Fruit fly (Drosophila melanogaster) whole organism, embryonic: ENCODE results near the gene CG5273.

ENCODE experiments used
- ATbp ChIP-seq: fragments of 200-800 bp; sonication (Bioruptor generic); optimal IDR thresholded peaks from 2 replicates; lab custom pipeline; 2017; ENCODE audit warnings: missing biosample characterization, mild to moderate bottlenecking, missing genetic modification characterization, missing genetic modification reagents
- Ada2b ChIP-seq: fragments of 200-800 bp; sonication (Bioruptor generic); IDR thresholded peaks from 2 replicates; pipeline ENCODE4 v1.3.6; 2022; ENCODE audit warnings: missing biosample characterization, missing genetic modification characterization
- Adf1 ChIP-seq: fragments of 200-800 bp; sonication (Bioruptor generic); IDR thresholded peaks from 2 replicates; pipeline ENCODE4 v1.3.6; 2022; ENCODE audit warnings: missing biosample characterization, missing genetic modification characterization
- B-H2 ChIP-seq: fragments of 200-800 bp; sonication (Bioruptor generic); optimal IDR thresholded peaks from 2 replicates; lab custom pipeline; 2018; ENCODE audit warnings: missing biosample characterization, mild to moderate bottlenecking, missing genetic modification characterization
- C15 ChIP-seq: fragments of 200-800 bp; sonication (Bioruptor generic); IDR thresholded peaks from 3 replicates; pipeline ENCODE4 v1.3.6; 2022; ENCODE audit warnings: missing biosample characterization, missing genetic modification characterization
- CG10654 ChIP-seq: fragments of 200-800 bp; sonication (Bioruptor generic); optimal IDR thresholded peaks from 2 replicates; lab custom pipeline; 2016; ENCODE audit warnings: missing biosample characterization, missing genetic modification characterization
- CG11093 ChIP-seq: fragments of 200-800 bp; sonication (Bioruptor generic); IDR thresholded peaks from 3 replicates; pipeline ENCODE4 v1.3.6; 2022; ENCODE audit warnings: missing biosample characterization, missing genetic modification characterization
- CG11247 ChIP-seq: fragments of 200-800 bp; sonication (Bioruptor generic); IDR thresholded peaks from 2 replicates; pipeline ENCODE4 v1.3.6; 2022; ENCODE audit warnings: missing biosample characterization, missing genetic modification characterization
- CG12236 ChIP-seq: fragments of 200-800 bp; sonication (Bioruptor generic); optimal IDR thresholded peaks from 2 replicates; lab custom pipeline; 2016; ENCODE audit warnings: missing biosample characterization, missing genetic modification characterization
- CG1233 ChIP-seq: fragments of 200-800 bp; sonication (Bioruptor generic); optimal IDR thresholded peaks from 4 replicates; lab custom pipeline; 2018; ENCODE audit warnings: missing biosample characterization, mild to moderate bottlenecking, missing genetic modification characterization
- CG12744 ChIP-seq: fragments of 200-800 bp; sonication (Bioruptor generic); optimal IDR thresholded peaks from 2 replicates; lab custom pipeline; 2016; ENCODE audit warnings: missing biosample characterization, missing genetic modification characterization
- CG13894 ChIP-seq: fragments of 200-800 bp; sonication (Bioruptor generic); optimal IDR thresholded peaks from 3 replicates; lab custom pipeline; 2018; ENCODE audit warnings: missing biosample characterization, mild to moderate bottlenecking, missing genetic modification characterization, moderate library complexity
- CG14014 ChIP-seq: fragments of 200-800 bp; sonication (Bioruptor generic); IDR thresholded peaks from 2 replicates; pipeline ENCODE4 v1.3.6; 2022; ENCODE audit warnings: missing biosample characterization, missing genetic modification characterization
- CG1603 ChIP-seq: fragments of 200-800 bp; sonication (Bioruptor generic); optimal IDR thresholded peaks from 2 replicates; lab custom pipeline; 2019; ENCODE audit warnings: missing biosample characterization, mild to moderate bottlenecking, missing genetic modification characterization, moderate library complexity
- CG17829 ChIP-seq: fragments of 200-800 bp; optimal IDR thresholded peaks from 2 replicates; lab custom pipeline; 2019; ENCODE audit warnings: missing biosample characterization, mild to moderate bottlenecking, missing genetic modification characterization, moderate library complexity
- CG1792 ChIP-seq: fragments of 200-800 bp; sonication (Bioruptor generic); optimal IDR thresholded peaks from 2 replicates; lab custom pipeline; 2016; ENCODE audit warnings: missing biosample characterization, missing genetic modification characterization
- CG18599 ChIP-seq: fragments of 200-800 bp; sonication (Bioruptor generic); optimal IDR thresholded peaks from 3 replicates; lab custom pipeline; 2017; ENCODE audit warnings: missing biosample characterization, missing genetic modification characterization, mild to moderate bottlenecking, moderate library complexity, missing genetic modification reagents
- CG18764 ChIP-seq: fragments of 200-800 bp; sonication (Bioruptor generic); optimal IDR thresholded peaks from 3 replicates; lab custom pipeline; 2016; ENCODE audit warnings: missing biosample characterization, missing genetic modification characterization
- CG2202 ChIP-seq: fragments of 200-800 bp; sonication (Bioruptor generic); optimal IDR thresholded peaks from 2 replicates; lab custom pipeline; 2018; ENCODE audit warnings: missing biosample characterization, mild to moderate bottlenecking, missing genetic modification characterization
- CG3065 ChIP-seq: fragments of 200-800 bp; sonication (Bioruptor generic); optimal IDR thresholded peaks from 2 replicates; lab custom pipeline; 2016; ENCODE audit warnings: missing biosample characterization, missing genetic modification characterization
- CG31388 ChIP-seq: fragments of 200-800 bp; sonication (Bioruptor generic); optimal IDR thresholded peaks from 2 replicates; lab custom pipeline; 2016; ENCODE audit warnings: missing biosample characterization, missing genetic modification characterization
- CG32532 ChIP-seq: fragments of 200-800 bp; sonication (Bioruptor generic); IDR thresholded peaks from 2 replicates; pipeline ENCODE4 v1.3.6; 2022; ENCODE audit warnings: missing biosample characterization, missing genetic modification characterization
- CG6813 ChIP-seq: fragments of 200-800 bp; sonication (Bioruptor generic); optimal IDR thresholded peaks from 2 replicates; lab custom pipeline; 2017; ENCODE audit warnings: missing biosample characterization, missing genetic modification characterization, mild to moderate bottlenecking, moderate library complexity, missing genetic modification reagents
- CG7357 ChIP-seq: fragments of 200-800 bp; sonication (Bioruptor generic); IDR thresholded peaks from 3 replicates; pipeline ENCODE4 v1.3.6; 2022; ENCODE audit warnings: missing biosample characterization, missing genetic modification characterization
- CG7556 ChIP-seq: fragments of 200-800 bp; sonication (Bioruptor generic); optimal IDR thresholded peaks from 2 replicates; lab custom pipeline; 2017; ENCODE audit warnings: missing biosample characterization, mild to moderate bottlenecking, missing genetic modification characterization
- CG8290 ChIP-seq, 3 experiments: fragments of 200-800 bp; sonication (Bioruptor generic); optimal IDR thresholded peaks; 2 replicates each; lab custom pipeline; 2016 to 2019; ENCODE audit warnings: missing biosample characterization in 3 of 3, missing genetic modification characterization in 3 of 3, mild to moderate bottlenecking in 2 of 3, moderate library complexity in 1 of 3
- HLH3B ChIP-seq: fragments of 200-800 bp; sonication (Bioruptor generic); IDR thresholded peaks from 2 replicates; pipeline ENCODE4 v1.3.6; 2022; ENCODE audit warnings: missing biosample characterization, missing genetic modification characterization
- Hr78 ChIP-seq, 2 experiments: fragments of 200-800 bp in 1 of 2; fragments of >200 bp in 1 of 2; sonication (Bioruptor generic) in 1 of 2; optimal IDR thresholded peaks; 2 replicates each; lab custom pipeline; 2017 to 2019; ENCODE audit warnings: missing biosample characterization in 2 of 2, missing genetic modification characterization in 2 of 2, mild to moderate bottlenecking in 1 of 2, moderate library complexity in 1 of 2
- Mad ChIP-seq: fragments of 200-800 bp; sonication (Bioruptor generic); optimal IDR thresholded peaks from 2 replicates; lab custom pipeline; 2016; ENCODE audit warnings: missing biosample characterization, missing genetic modification characterization
- Med ChIP-seq: fragments of 200-800 bp; sonication (Bioruptor generic); peaks from one replicate; lab custom pipeline; 2016; ENCODE audit warnings: missing biosample characterization, missing genetic modification characterization, mild to moderate bottlenecking, inconsistent platforms, moderate library complexity
- Vsx1 ChIP-seq: fragments of 200-800 bp; sonication (Bioruptor generic); optimal IDR thresholded peaks from 2 replicates; lab custom pipeline; 2017; ENCODE audit warnings: missing biosample characterization, mild to moderate bottlenecking, missing genetic modification characterization, missing genetic modification reagents
- bbx ChIP-seq: fragments of 200-800 bp; sonication (Bioruptor generic); IDR thresholded peaks from 2 replicates; pipeline ENCODE4 v1.3.6; 2022; ENCODE audit warnings: missing biosample characterization, missing genetic modification characterization; ENCODE audit not compliant: partially characterized antibody
- ci ChIP-seq: fragments of 200-800 bp; sonication (Bioruptor generic); IDR thresholded peaks from 3 replicates; pipeline ENCODE4 v1.3.6; 2022; ENCODE audit warnings: missing biosample characterization, missing genetic modification characterization
- dimm ChIP-seq: fragments of 200-800 bp; sonication (Bioruptor generic); IDR thresholded peaks from 2 replicates; pipeline ENCODE4 v1.3.6; 2022; ENCODE audit warnings: missing biosample characterization, missing genetic modification characterization
- disco-r ChIP-seq: fragments of 200-800 bp; sonication (Bioruptor generic); optimal IDR thresholded peaks from 2 replicates; lab custom pipeline; 2016; ENCODE audit warnings: missing biosample characterization, missing genetic modification characterization
- dm ChIP-seq: fragments of 200-800 bp; sonication (Bioruptor generic); optimal IDR thresholded peaks from 3 replicates; lab custom pipeline; 2016; ENCODE audit warnings: missing biosample characterization, missing genetic modification characterization
- ems ChIP-seq: fragments of 200-800 bp; sonication (Bioruptor generic); optimal IDR thresholded peaks from 3 replicates; lab custom pipeline; 2016; ENCODE audit warnings: missing biosample characterization, missing genetic modification characterization
- fru ChIP-seq: fragments of >200 bp; optimal IDR thresholded peaks from 2 replicates; lab custom pipeline; 2017
- gem ChIP-seq: fragments of 200-800 bp; sonication (Bioruptor generic); optimal IDR thresholded peaks from 2 replicates; lab custom pipeline; 2019; ENCODE audit warnings: missing biosample characterization, mild to moderate bottlenecking, missing genetic modification characterization, moderate library complexity
- h ChIP-seq: fragments of >200 bp; optimal IDR thresholded peaks from 2 replicates; lab custom pipeline; 2017
- inv ChIP-seq: fragments of 200-800 bp; sonication (Bioruptor generic); IDR thresholded peaks from 2 replicates; pipeline ENCODE4 v1.3.6; 2022; ENCODE audit warnings: missing biosample characterization, missing genetic modification characterization; ENCODE audit not compliant: partially characterized antibody
- jumu ChIP-seq: fragments of 200-800 bp; sonication (Bioruptor generic); optimal IDR thresholded peaks from 3 replicates; lab custom pipeline; 2016; ENCODE audit warnings: missing biosample characterization, missing genetic modification characterization
- klu ChIP-seq: fragments of 200-800 bp; sonication (Bioruptor generic); IDR thresholded peaks from 2 replicates; pipeline ENCODE4 v1.3.6; 2022; ENCODE audit warnings: missing biosample characterization, missing genetic modification characterization
- kni ChIP-seq: fragments of 200-800 bp; sonication (Bioruptor generic); optimal IDR thresholded peaks from 3 replicates; lab custom pipeline; 2017; ENCODE audit warnings: mild to moderate bottlenecking, missing biosample characterization, missing genetic modification reagents, missing genetic modification characterization
- nerfin-1 ChIP-seq: fragments of 200-800 bp; sonication (Bioruptor generic); optimal IDR thresholded peaks from 3 replicates; lab custom pipeline; 2019; ENCODE audit warnings: missing biosample characterization, mild to moderate bottlenecking, missing genetic modification characterization, moderate library complexity
- pb ChIP-seq: fragments of 200-800 bp; sonication (Bioruptor generic); optimal IDR thresholded peaks from 3 replicates; lab custom pipeline; 2016; ENCODE audit warnings: missing biosample characterization, missing genetic modification characterization
- psq ChIP-seq: fragments of 200-800 bp; sonication (Bioruptor generic); optimal IDR thresholded peaks from 2 replicates; lab custom pipeline; 2017; ENCODE audit warnings: missing biosample characterization, missing genetic modification characterization
- ranshi ChIP-seq: fragments of 200-800 bp; sonication (Bioruptor generic); IDR thresholded peaks from 2 replicates; pipeline ENCODE4 v1.3.6; 2022; ENCODE audit warnings: missing biosample characterization, missing genetic modification characterization
- run ChIP-seq: fragments of 200-800 bp; sonication (Bioruptor generic); optimal IDR thresholded peaks from 3 replicates; lab custom pipeline; 2018; ENCODE audit warnings: missing biosample characterization, mild to moderate bottlenecking, missing genetic modification characterization
- sens ChIP-seq: fragments of 200-800 bp; sonication (Bioruptor generic); peaks from one replicate; lab custom pipeline; 2016; ENCODE audit warnings: missing biosample characterization, missing genetic modification characterization
- tup ChIP-seq: fragments of 200-800 bp; sonication (Bioruptor generic); optimal IDR thresholded peaks from 2 replicates; lab custom pipeline; 2016; ENCODE audit warnings: missing biosample characterization, mild to moderate bottlenecking, missing genetic modification characterization, moderate library complexity
- zf30C ChIP-seq: fragments of 200-800 bp; sonication (Bioruptor generic); optimal IDR thresholded peaks from 3 replicates; lab custom pipeline; 2018; ENCODE audit warnings: missing biosample characterization, mild to moderate bottlenecking, missing genetic modification characterization

Gene CG5273

DNA sequence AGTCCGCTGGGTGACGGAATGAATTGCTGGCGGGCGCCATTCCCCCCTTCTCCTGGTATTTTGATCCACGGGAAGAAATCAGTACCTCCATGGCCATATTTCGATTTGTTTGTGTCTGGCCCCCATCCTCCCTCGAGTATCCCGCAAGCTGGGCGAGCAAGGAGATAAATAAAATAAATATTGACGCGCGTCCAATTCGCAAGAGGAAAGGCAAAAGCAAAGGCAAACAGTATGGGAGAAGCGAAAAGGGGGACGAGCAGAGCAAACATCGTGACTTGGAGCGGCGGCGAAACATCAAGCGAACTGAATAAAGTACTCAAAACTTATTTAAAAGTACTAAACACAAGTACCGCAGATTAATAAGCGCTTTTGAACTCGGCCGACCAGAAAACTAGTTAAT lies 8.5 kb downstream of the CG5273 start (continued):
- TF ChIP-seq CG10654 (GFP tag; lab: Kevin White, UChicago) (no peak), bbx (no peak), CG7556 (GFP tag; lab: Kevin White, UChicago) (no peak), inv (no peak), zf30C (GFP tag; lab: Kevin White, UChicago) (no peak), ATbp (GFP tag; lab: Kevin White, UChicago) (peak; percentile 64), run (tag; lab: Kevin White, UChicago) (no peak), Vsx1 (GFP tag; lab: Kevin White, UChicago) (no peak), CG11247 (no peak), CG1792 (no peak), CG17829 (tag; lab: Kevin White, UChicago) (no peak), gem (tag; lab: Kevin White, UChicago) (peak; percentile 19), B-H2 (GFP tag; lab: Kevin White, UChicago) (no peak), Med (GFP tag; lab: Kevin White, UChicago) (peak; percentile 76), Adf1 (no peak), CG31388 (GFP tag; lab: Kevin White, UChicago) (no peak), Mad (GFP tag; lab: Kevin White, UChicago) (no peak), h (lab: Kevin White, UChicago) (no peak), pb (no peak), CG8290 (GFP tag; optimal IDR thresholded peaks at IDR 0.05; lab: Kevin White, UChicago) (no peak), CG8290 (tag; optimal IDR thresholded peaks at IDR 0.05; lab: Kevin White, UChicago) (peak in 1 of 2 experiments; percentile 10), disco-r (GFP tag; lab: Kevin White, UChicago) (no peak), CG12744 (GFP tag; lab: Kevin White, UChicago) (no peak), CG12236 (no peak), dimm (GFP tag; lab: Robert Waterston, UW) (no peak), CG13894 (tag; lab: Kevin White, UChicago) (no peak), Ada2b (GFP tag; lab: Robert Waterston, UW) (no peak), CG18599 (GFP tag; lab: Kevin White, UChicago) (peak; percentile 25), dm (no peak), sens (peak; percentile 66), fru (no peak), CG3065 (GFP tag; lab: Kevin White, UChicago) (no peak), CG2202 (tag; lab: Kevin White, UChicago) (no peak)

DNA sequence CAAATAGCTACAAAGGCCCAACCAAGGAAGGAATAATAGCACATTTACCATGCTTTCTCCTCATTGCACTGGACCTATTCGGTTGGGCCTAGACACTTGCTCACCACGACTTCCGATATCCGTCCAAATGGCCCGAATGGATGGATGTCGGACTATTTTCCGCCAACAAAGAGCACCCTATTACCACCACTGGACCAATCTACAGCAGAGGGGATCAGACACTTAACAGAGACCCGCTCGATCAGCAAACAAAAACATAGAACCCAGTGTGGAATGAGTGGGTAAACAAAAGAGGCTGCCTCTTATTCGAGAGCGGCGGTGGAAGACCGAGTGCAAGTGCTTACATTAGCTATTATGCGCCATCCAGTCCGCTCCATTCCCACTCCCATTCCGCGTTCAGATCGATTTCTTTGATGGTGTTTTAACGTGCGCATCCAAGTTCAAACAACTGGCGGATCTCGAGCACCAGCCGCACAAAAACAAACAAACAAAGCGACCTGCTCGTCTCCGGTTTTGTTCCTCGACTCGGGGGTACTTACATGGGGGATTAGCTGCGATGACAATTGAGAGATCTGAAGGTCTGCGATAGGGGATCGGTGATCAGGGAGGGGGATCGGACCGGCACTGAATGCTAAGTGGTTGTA lies 9.2 kb downstream of the CG5273 start:
- TF ChIP-seq CG1603 (tag; lab: Kevin White, UChicago) = peak; percentile 3
- no peak for TF ChIP-seq nerfin-1
- TF ChIP-seq jumu (GFP tag; lab: Kevin White, UChicago) = no peak
- peak; percentile 79 for TF ChIP-seq kni (GFP tag; lab: Kevin White, UChicago)
- no peak for TF ChIP-seq CG8290 (GFP tag; optimal IDR thresholded peaks at IDR 0.05; lab: Kevin White, UChicago)
- TF ChIP-seq CG8290 (tag; optimal IDR thresholded peaks at IDR 0.05; lab: Kevin White, UChicago) = peak in 1 of 2 experiments; percentile 30
- TF ChIP-seq Hr78 (GFP tag; optimal IDR thresholded peaks at IDR 0.05; lab: Kevin White, UChicago) = peak in 1 of 2 experiments; percentile 26
- TF ChIP-seq CG18764 (GFP tag; lab: Kevin White, UChicago) = no peak
- no peak for TF ChIP-seq ems (GFP tag; lab: Kevin White, UChicago)
- TF ChIP-seq CG1233 (GFP tag; lab: Kevin White, UChicago) = peak; percentile 6
- no peak for TF ChIP-seq HLH3B (GFP tag; lab: Robert Waterston, UW)
- TF ChIP-seq ranshi (GFP tag; lab: Robert Waterston, UW) = no peak
- TF ChIP-seq CG7357 (GFP tag; lab: Robert Waterston, UW) = no peak
- TF ChIP-seq psq = no peak
- no peak for TF ChIP-seq CG14014
- peak; percentile 22 for TF ChIP-seq CG2202 (tag; lab: Kevin White, UChicago)
- TF ChIP-seq CG11093 = no peak
- TF ChIP-seq C15 (GFP tag; lab: Robert Waterston, UW) = no peak
- TF ChIP-seq tup (GFP tag; lab: Kevin White, UChicago) = no peak
- TF ChIP-seq ci (GFP tag; lab: Robert Waterston, UW) = 0 out of 3 replicates have a peak, but pooled peaks have one; percentile 30
- TF ChIP-seq klu (GFP tag; lab: Robert Waterston, UW) = no peak
- peak; percentile 44 for TF ChIP-seq CG6813
- 0 out of 2 replicates have a peak, but pooled peaks have one; percentile 5 for TF ChIP-seq CG32532 (GFP tag; lab: Robert Waterston, UW)
